Worm (Caenorhabditis elegans) whole organism, mixed stage, embryonic: ENCODE data around the gene cal-8.

Source experiments
- nhr-237 ChIP-seq: fragments of 150-350 bp; optimal IDR thresholded peaks from 2 replicates; lab custom pipeline; 2014; ENCODE audit warnings: missing biosample characterization, missing genetic modification characterization
- snpc-4 ChIP-seq: fragments of 150-350 bp; optimal IDR thresholded peaks from 2 replicates; lab custom pipeline; 2014; ENCODE audit warnings: missing biosample characterization, missing genetic modification characterization
- sptf-1 ChIP-seq: sonication (generic microtip); optimal IDR thresholded peaks from 2 replicates; lab custom pipeline; 2017; ENCODE audit warnings: mild to moderate bottlenecking, missing genetic modification characterization, moderate library complexity, missing compliant biosample characterization
- unc-39 ChIP-seq: fragments of 150-350 bp; optimal IDR thresholded peaks from 2 replicates; lab custom pipeline; 2014; ENCODE audit warnings: missing biosample characterization, missing genetic modification characterization

DNA sequence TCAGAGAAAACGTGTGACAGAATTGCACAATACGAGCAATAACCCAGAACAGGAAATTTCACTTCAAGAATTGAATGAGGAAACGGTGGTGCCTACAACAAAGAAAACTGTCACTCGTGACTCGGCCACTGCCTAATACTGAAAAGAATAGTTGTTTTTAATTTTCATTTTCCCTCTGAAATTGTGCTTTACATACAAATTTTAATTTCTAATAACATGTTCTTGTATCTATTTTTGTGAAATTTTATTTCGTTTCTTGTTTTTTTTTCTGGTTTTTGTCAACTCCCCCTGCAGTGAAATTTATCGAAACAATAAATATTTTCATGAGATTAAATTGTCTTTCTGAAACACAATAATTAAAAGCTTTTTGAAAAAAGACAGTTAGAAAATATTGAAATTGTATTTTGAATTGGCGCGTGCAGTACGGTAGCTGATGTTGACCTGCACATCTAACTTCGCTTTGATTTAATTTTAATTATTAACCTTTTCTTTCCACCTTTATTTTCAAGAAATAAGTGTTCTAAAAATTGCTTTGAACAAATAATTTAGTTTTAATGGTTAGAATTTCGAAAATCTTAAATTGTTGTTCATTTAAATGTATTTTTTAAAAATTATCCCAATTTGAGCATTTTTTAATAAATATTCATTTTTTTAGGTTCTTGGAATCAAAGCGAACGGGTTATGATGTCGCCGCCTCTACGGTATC, 26.0 kb downstream of the cal-8 start, which contains the start of gene daz-1:
- TF ChIP-seq snpc-4 (tag; lab: Kevin White, UChicago) (no peak), nhr-237 (no peak), unc-39 (tag; lab: Kevin White, UChicago) (no peak), sptf-1 (tag; lab: Kevin White, UChicago) (no peak)
